Worm (Caenorhabditis elegans) whole organism, late embryonic: Measurements from ENCODE around the gene srx-104.
A peak's percentile ranks its signal among the peaks of the same experiment; 100 is the strongest.

Source experiments
- T23F11.4 ChIP-seq: fragments of 200-800 bp; sonication (Bioruptor generic); optimal IDR thresholded peaks from 2 replicates; lab custom pipeline; 2018; ENCODE audit warnings: mild to moderate bottlenecking, missing genetic modification characterization, missing compliant biosample characterization
- Y22D7AL.16 ChIP-seq: sonication (generic microtip); optimal IDR thresholded peaks from 2 replicates; lab custom pipeline; 2016; ENCODE audit warnings: missing genetic modification characterization, missing compliant biosample characterization
- ama-1 ChIP-seq: fragments of 150-350 bp; optimal IDR thresholded peaks from 2 replicates; lab custom pipeline; 2014
- ceh-14 ChIP-seq: sonication (generic microtip); optimal IDR thresholded peaks from 2 replicates; lab custom pipeline; 2016; ENCODE audit warnings: missing genotype, missing genetic modification characterization, missing compliant biosample characterization
- ceh-19 ChIP-seq: fragments of 200-800 bp; sonication (Bioruptor generic); optimal IDR thresholded peaks from 2 replicates; lab custom pipeline; 2018; ENCODE audit warnings: mild to moderate bottlenecking, missing genetic modification characterization, missing compliant biosample characterization
- ceh-30 ChIP-seq: fragments of 150-350 bp; optimal IDR thresholded peaks from 2 replicates; lab custom pipeline; 2014; ENCODE audit warnings: missing biosample characterization, missing genetic modification characterization
- ceh-31 ChIP-seq: sonication (generic microtip); optimal IDR thresholded peaks from 2 replicates; lab custom pipeline; 2016; ENCODE audit warnings: missing genetic modification characterization, missing compliant biosample characterization
- ceh-34 ChIP-seq: sonication (generic microtip); optimal IDR thresholded peaks from 2 replicates; lab custom pipeline; 2016; ENCODE audit warnings: mild to moderate bottlenecking, missing genetic modification characterization, missing compliant biosample characterization
- ceh-45 ChIP-seq: fragments of 200-800 bp; sonication (Bioruptor generic); IDR thresholded peaks from 2 replicates; pipeline ENCODE4 v1.3.6; 2022; ENCODE audit warnings: missing genetic modification reagents, missing genetic modification characterization, missing compliant biosample characterization
- ceh-9 ChIP-seq: sonication (generic microtip); optimal IDR thresholded peaks from 2 replicates; lab custom pipeline; 2016; ENCODE audit warnings: mild to moderate bottlenecking, missing genetic modification characterization, inconsistent platforms, missing compliant biosample characterization
- dmd-4 ChIP-seq: sonication (generic microtip); optimal IDR thresholded peaks from 2 replicates; lab custom pipeline; 2016; ENCODE audit warnings: borderline replicate concordance, missing genetic modification characterization, missing compliant biosample characterization
- dve-1 ChIP-seq: sonication (generic microtip); optimal IDR thresholded peaks from 2 replicates; lab custom pipeline; 2017; ENCODE audit warnings: antibody characterized with exemption, mild to moderate bottlenecking, missing genetic modification characterization, missing compliant biosample characterization
- elt-2 ChIP-seq: sonication (generic microtip); optimal IDR thresholded peaks from 2 replicates; lab custom pipeline; 2016; ENCODE audit warnings: missing genetic modification reagents, missing genetic modification characterization, missing compliant biosample characterization
- elt-4 ChIP-seq: sonication (generic microtip); optimal IDR thresholded peaks from 2 replicates; lab custom pipeline; 2016; ENCODE audit warnings: missing genetic modification characterization, missing compliant biosample characterization
- fax-1 ChIP-seq: sonication (generic microtip); optimal IDR thresholded peaks from 2 replicates; lab custom pipeline; 2016; ENCODE audit warnings: missing genotype, missing genetic modification characterization, missing compliant biosample characterization
- fkh-10 ChIP-seq: fragments of 150-350 bp; optimal IDR thresholded peaks from 2 replicates; lab custom pipeline; 2014; ENCODE audit warnings: missing biosample characterization, missing genetic modification reagents, missing genetic modification characterization
- fkh-6 ChIP-seq: sonication (generic microtip); optimal IDR thresholded peaks from 2 replicates; lab custom pipeline; 2016; ENCODE audit warnings: missing genetic modification characterization, missing compliant biosample characterization
- gmeb-2 ChIP-seq: sonication (generic microtip); optimal IDR thresholded peaks from 2 replicates; lab custom pipeline; 2016; ENCODE audit warnings: missing genetic modification characterization, inconsistent platforms, missing compliant biosample characterization
- hlh-15 ChIP-seq: sonication (generic microtip); optimal IDR thresholded peaks from 2 replicates; lab custom pipeline; 2016; ENCODE audit warnings: missing genetic modification characterization, missing compliant biosample characterization
- hlh-6 ChIP-seq: sonication (generic microtip); optimal IDR thresholded peaks from 2 replicates; lab custom pipeline; 2016; ENCODE audit warnings: missing genotype, missing genetic modification characterization, missing compliant biosample characterization
- hlh-8 ChIP-seq: sonication (generic microtip); optimal IDR thresholded peaks from 2 replicates; lab custom pipeline; 2016; ENCODE audit warnings: missing genotype, missing genetic modification characterization, missing compliant biosample characterization
- lim-6 ChIP-seq: sonication (generic microtip); optimal IDR thresholded peaks from 2 replicates; lab custom pipeline; 2016; ENCODE audit warnings: missing genetic modification characterization, missing compliant biosample characterization
- mec-3 ChIP-seq: sonication (generic microtip); optimal IDR thresholded peaks from 2 replicates; lab custom pipeline; 2016; ENCODE audit warnings: borderline replicate concordance, missing genetic modification characterization, missing compliant biosample characterization
- nfya-1 ChIP-seq: sonication (generic microtip); optimal IDR thresholded peaks from 2 replicates; lab custom pipeline; 2017; ENCODE audit warnings: missing genetic modification characterization, mild to moderate bottlenecking, missing compliant biosample characterization, antibody characterized with exemption, moderate library complexity
- nhr-11 ChIP-seq: fragments of 150-350 bp; optimal IDR thresholded peaks from 2 replicates; lab custom pipeline; 2014; ENCODE audit warnings: missing biosample characterization, missing genetic modification characterization
- pat-9 ChIP-seq: fragments of 200-800 bp; sonication (Bioruptor generic); optimal IDR thresholded peaks from 2 replicates; lab custom pipeline; 2018; ENCODE audit warnings: mild to moderate bottlenecking, missing genetic modification characterization, moderate library complexity, missing compliant biosample characterization
- pros-1 ChIP-seq: fragments of 150-350 bp; optimal IDR thresholded peaks from 2 replicates; lab custom pipeline; 2014; ENCODE audit warnings: missing biosample characterization, missing genetic modification reagents, missing genetic modification characterization
- rnt-1 ChIP-seq: sonication (generic microtip); optimal IDR thresholded peaks from 2 replicates; lab custom pipeline; 2016; ENCODE audit warnings: missing genetic modification characterization, missing compliant biosample characterization
- sdc-2 ChIP-seq: sonication (generic microtip); optimal IDR thresholded peaks from 2 replicates; lab custom pipeline; 2016; ENCODE audit warnings: missing genotype, missing genetic modification characterization, missing compliant biosample characterization
- sox-2 ChIP-seq: fragments of 200-800 bp; sonication (Bioruptor generic); IDR thresholded peaks from 2 replicates; pipeline ENCODE4 v1.3.6; 2022; ENCODE audit warnings: missing genetic modification reagents, missing genetic modification characterization, missing compliant biosample characterization
- syd-9 ChIP-seq: sonication (generic microtip); optimal IDR thresholded peaks from 2 replicates; lab custom pipeline; 2016; ENCODE audit warnings: mild to moderate bottlenecking, missing genetic modification characterization, moderate library complexity, missing compliant biosample characterization
- tbx-2 ChIP-seq: sonication (generic microtip); optimal IDR thresholded peaks from 2 replicates; lab custom pipeline; 2016; ENCODE audit warnings: missing genetic modification characterization, missing compliant biosample characterization
- unc-3 ChIP-seq, 2 experiments: fragments of 200-800 bp in 1 of 2; sonication (Bioruptor generic) in 1 of 2; sonication (generic microtip) in 1 of 2; conservative IDR thresholded peaks in 1 of 2; optimal IDR thresholded peaks in 1 of 2; 2 replicates each; pipeline versions ENCODE4 v1.3.6 to Lab custom; 2016 to 2022; ENCODE audit warnings: missing compliant biosample characterization in 2 of 2, missing genetic modification characterization in 2 of 2, missing genetic modification reagents in 1 of 2
- unc-42 ChIP-seq: sonication (generic microtip); optimal IDR thresholded peaks from 2 replicates; lab custom pipeline; 2016; ENCODE audit warnings: missing genotype, missing genetic modification characterization, missing compliant biosample characterization
- unc-86 ChIP-seq: sonication (generic microtip); optimal IDR thresholded peaks from 2 replicates; lab custom pipeline; 2016; ENCODE audit warnings: missing genetic modification characterization, missing compliant biosample characterization
- ztf-16 ChIP-seq: sonication (generic microtip); optimal IDR thresholded peaks from 2 replicates; lab custom pipeline; 2017; ENCODE audit warnings: missing genetic modification characterization, missing compliant biosample characterization

The srx-104 gene

ce11 chrII:3665181-3665580, 34.3 kb downstream of the srx-104 start:
- peak; percentile 64 for TF ChIP-seq nfya-1
- no peak for TF ChIP-seq ceh-45 (GFP tag; lab: Robert Waterston, UW)

ce11 chrII:3664470-3664869, 35.0 kb downstream of the srx-104 start, which contains the start of gene F19B10.3:
Gene F19B10.3 (plus strand): TSS chrII:3664770.
- TF ChIP-seq sdc-2 (tag; lab: Kevin White, UChicago) (no peak), syd-9 (tag; lab: Kevin White, UChicago) (no peak), ceh-34 (tag; lab: Kevin White, UChicago) (no peak), fax-1 (tag; lab: Kevin White, UChicago) (no peak), ztf-16 (tag; lab: Kevin White, UChicago) (no peak), ceh-14 (tag; lab: Kevin White, UChicago) (no peak), sox-2 (GFP tag; lab: Robert Waterston, UW) (no peak), fkh-6 (tag; lab: Kevin White, UChicago) (no peak)

DNA sequence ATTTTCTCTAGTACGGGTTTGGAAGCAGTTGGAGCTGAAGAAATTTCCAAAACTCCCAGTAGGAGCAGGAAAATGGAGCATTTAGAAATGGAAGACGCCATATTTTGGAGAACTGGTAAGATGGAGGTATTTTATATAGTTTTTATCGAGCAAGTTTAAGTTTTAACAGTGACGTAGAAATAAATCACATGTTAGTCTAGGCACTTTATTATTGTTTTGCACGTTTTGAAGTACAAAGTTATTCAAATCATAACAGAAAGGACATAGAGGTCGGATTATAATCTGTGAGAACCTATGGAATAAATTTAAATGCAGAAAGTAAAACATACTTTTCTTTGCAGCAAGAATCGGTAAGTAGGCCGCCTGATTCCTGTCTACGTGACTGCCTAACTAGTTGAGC, 35.7 kb downstream of the srx-104 start, which contains the start of gene F19B10.6:
Gene F19B10.6, minus strand, starts transcription at position 101 of the 400 bp plus-strand sequence.
- no peak for TF ChIP-seq sdc-2 (tag; lab: Kevin White, UChicago)
- TF ChIP-seq elt-4 (tag; lab: Kevin White, UChicago): no peak
- no peak for TF ChIP-seq fkh-6 (tag; lab: Kevin White, UChicago)
- no peak for TF ChIP-seq pat-9 (tag; lab: Kevin White, UChicago)
- no peak for TF ChIP-seq lim-6
- TF ChIP-seq hlh-8 (tag; lab: Kevin White, UChicago): no peak
- no peak for TF ChIP-seq ceh-9 (tag; lab: Kevin White, UChicago)
- no peak for TF ChIP-seq nhr-11 (tag; lab: Kevin White, UChicago)
- no peak for TF ChIP-seq unc-86 (tag; lab: Kevin White, UChicago)
- TF ChIP-seq rnt-1: no peak
- no peak for TF ChIP-seq fkh-10 (GFP tag; lab: Kevin White, UChicago)
- TF ChIP-seq sox-2 (GFP tag; lab: Robert Waterston, UW): no peak
- no peak for TF ChIP-seq gmeb-2 (tag; lab: Kevin White, UChicago)
- no peak for TF ChIP-seq pros-1
- no peak for TF ChIP-seq unc-3 (GFP tag; conservative IDR thresholded peaks at IDR 0.05; lab: Robert Waterston, UW)
- TF ChIP-seq unc-3 (tag; optimal IDR thresholded peaks at IDR 0.05; lab: Kevin White, UChicago): no peak
- TF ChIP-seq Y22D7AL.16 (tag; lab: Kevin White, UChicago): no peak
- no peak for TF ChIP-seq dve-1 (tag; lab: Kevin White, UChicago)
- TF ChIP-seq tbx-2 (tag; lab: Kevin White, UChicago): no peak
- TF ChIP-seq hlh-6 (tag; lab: Kevin White, UChicago): no peak
- TF ChIP-seq unc-42 (tag; lab: Kevin White, UChicago): no peak
- TF ChIP-seq, all 69 proteins: peak for 0

DNA sequence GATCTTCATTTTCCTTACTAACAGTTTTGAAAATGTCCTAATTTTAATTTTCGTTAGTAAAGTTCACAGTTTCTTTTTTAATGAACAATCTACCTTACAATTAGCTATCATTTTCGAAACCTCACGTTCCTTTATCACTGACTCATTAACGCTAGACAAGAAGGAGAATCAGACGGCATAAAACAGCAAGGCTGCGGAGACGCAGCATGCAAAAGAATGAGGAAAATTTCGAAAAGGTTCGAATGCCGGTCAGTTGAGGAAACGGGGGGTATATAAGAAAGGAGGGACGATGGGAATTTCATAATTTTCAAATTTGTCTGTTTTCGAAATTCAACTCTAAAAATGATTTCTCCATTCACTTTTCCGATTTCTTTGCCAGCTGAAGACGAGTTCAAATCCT, 37.6 kb downstream of the srx-104 start, which contains the start of gene F19B10.13:
Gene F19B10.13, plus strand, starts transcription at position 343 of the 400 bp plus-strand sequence.
- no peak for TF ChIP-seq hlh-15 (tag; lab: Kevin White, UChicago)
- no peak for TF ChIP-seq ceh-30 (tag; lab: Kevin White, UChicago)
- TF ChIP-seq ceh-19 (GFP tag; lab: Kevin White, UChicago): no peak
- TF ChIP-seq elt-2 (tag; lab: Kevin White, UChicago): peak; percentile 12

ce11 chrII:3659776-3660175, 39.7 kb downstream of the srx-104 start, which contains the start of gene F19B10.4:
Gene F19B10.4 (plus strand): TSS chrII:3660076.
- TF ChIP-seq dmd-4 (tag; lab: Kevin White, UChicago) (no peak), tbx-2 (tag; lab: Kevin White, UChicago) (no peak), fkh-10 (GFP tag; lab: Kevin White, UChicago) (no peak), nfya-1 (no peak), ceh-31 (no peak), ama-1 (lab: Kevin White, UChicago) (no peak), T23F11.4 (GFP tag; lab: Kevin White, UChicago) (no peak), mec-3 (tag; lab: Kevin White, UChicago) (no peak)
